Fruit fly (Drosophila melanogaster): ENCODE measurements around the gene CG32069.

Gene CG32069

DNA sequence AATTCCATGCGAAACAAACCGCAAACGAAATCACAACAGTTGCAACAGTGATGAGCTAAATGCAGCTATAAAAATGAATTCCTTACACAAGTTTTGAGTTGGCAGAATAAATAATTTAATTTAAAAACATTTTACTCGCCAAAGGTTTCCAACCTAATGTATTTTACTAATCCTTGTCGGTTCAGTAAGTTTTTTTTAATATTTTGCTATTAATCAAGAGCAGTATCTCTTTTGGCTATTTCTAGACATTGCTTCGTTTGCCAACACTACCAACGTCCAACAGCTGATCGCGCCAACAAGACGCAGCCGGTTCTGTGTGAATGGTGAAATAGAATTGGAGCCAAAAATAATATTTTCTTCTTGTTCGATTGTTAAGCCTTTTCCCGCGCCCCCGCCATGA, 2.3 kb upstream of the CG32069 start, which contains the start of the genes CG32075, CG45101 and SuUR:
CG32075 (minus strand) TSS at position 253 of the 400 bp plus-strand sequence.
CG45101 (plus strand) TSS at position 303 of the 400 bp plus-strand sequence.
SuUR (plus strand) TSS at position 303 of the 400 bp plus-strand sequence.
- no peak for TF ChIP-seq EcR (GFP tag; optimal IDR thresholded peaks at IDR 0.05)
- peak; percentile 56 for TF ChIP-seq CG34367 (tag; optimal IDR thresholded peaks at IDR 0.05)
- TF ChIP-seq Snoo (tag; optimal IDR thresholded peaks at IDR 0.05) = peak; percentile 76
- TF ChIP-seq Pif1A (GFP tag; optimal IDR thresholded peaks at IDR 0.05) = peak; percentile 78
- TF ChIP-seq Pif1B (GFP tag; optimal IDR thresholded peaks at IDR 0.05) = peak; percentile 71
- TF ChIP-seq gl (tag; optimal IDR thresholded peaks at IDR 0.05) = no peak
- no peak for TF ChIP-seq CG14655 (GFP tag; optimal IDR thresholded peaks at IDR 0.05)
- peak; percentile 83 for TF ChIP-seq CG4496 (GFP tag; IDR thresholded peaks at IDR 0.05)
- peak; percentile 52 for TF ChIP-seq CG8159 (tag; optimal IDR thresholded peaks at IDR 0.05)
- TF ChIP-seq CG8301 (tag; optimal IDR thresholded peaks at IDR 0.05) = peak; percentile 70
- TF ChIP-seq CG10348 (GFP tag; IDR thresholded peaks at IDR 0.05) = no peak
- TF ChIP-seq CG17806 (tag; optimal IDR thresholded peaks at IDR 0.05) = peak; percentile 75
- peak; percentile 78 for TF ChIP-seq CG15710 (tag; optimal IDR thresholded peaks at IDR 0.05)
- TF ChIP-seq CG12605 (GFP tag; IDR thresholded peaks at IDR 0.05) = no peak
- TF ChIP-seq fd96Ca (GFP tag; IDR thresholded peaks at IDR 0.05) = peak; percentile 52; the same call in 2 of the 3 replicates
- TF ChIP-seq Ets98B (GFP tag; IDR thresholded peaks at IDR 0.05) = peak; percentile 77
- peak; percentile 86 for TF ChIP-seq CG32121 (GFP tag; IDR thresholded peaks at IDR 0.05)
- TF ChIP-seq CG9948 (tag; optimal IDR thresholded peaks at IDR 0.05) = peak; percentile 74
- TF ChIP-seq CG13204 (GFP tag; optimal IDR thresholded peaks at IDR 0.05) = no peak
- TF ChIP-seq D1 (tag; optimal IDR thresholded peaks at IDR 0.05) = no peak
- peak; percentile 69 for TF ChIP-seq rn (GFP tag; IDR thresholded peaks at IDR 0.05)

DNA sequence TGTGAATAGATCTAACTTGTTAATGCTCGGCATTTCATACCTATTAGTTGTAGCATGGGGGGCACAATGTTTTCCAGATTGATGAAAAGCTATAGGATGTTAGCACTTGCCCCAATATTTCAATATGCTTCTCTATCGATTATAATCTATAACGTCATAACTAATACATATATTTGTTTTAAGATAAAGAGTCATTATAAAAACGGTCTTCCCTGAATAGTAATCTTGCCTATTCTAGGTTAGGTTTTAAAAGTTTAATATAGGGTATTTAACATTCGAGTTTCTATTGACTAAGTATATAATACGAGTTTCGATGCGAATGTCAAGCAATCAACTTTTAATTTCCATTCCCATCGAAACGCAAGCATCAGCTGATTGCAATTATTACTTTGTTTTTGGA, 1.2 kb downstream of the CG32069 start, which contains the start of the genes CG6321 and Blos2:
CG6321 (minus strand) TSS at position 25 of the 400 bp plus-strand sequence.
Blos2 (plus strand) TSS at position 372 of the 400 bp plus-strand sequence.
- TF ChIP-seq CG14655 (GFP tag; optimal IDR thresholded peaks at IDR 0.05) (peak; percentile 74), Pif1B (GFP tag; optimal IDR thresholded peaks at IDR 0.05) (peak; percentile 69), Snoo (tag; optimal IDR thresholded peaks at IDR 0.05) (peak; percentile 58), CG32121 (GFP tag; IDR thresholded peaks at IDR 0.05) (peak; percentile 69), CG17806 (tag; optimal IDR thresholded peaks at IDR 0.05) (peak; percentile 75), rn (GFP tag; IDR thresholded peaks at IDR 0.05) (no peak), CG13204 (GFP tag; optimal IDR thresholded peaks at IDR 0.05) (no peak), CG10348 (GFP tag; IDR thresholded peaks at IDR 0.05) (no peak), Ets98B (GFP tag; IDR thresholded peaks at IDR 0.05) (peak; percentile 73), fd96Ca (GFP tag; IDR thresholded peaks at IDR 0.05) (no peak), Pif1A (GFP tag; optimal IDR thresholded peaks at IDR 0.05) (peak; percentile 69), CG9948 (tag; optimal IDR thresholded peaks at IDR 0.05) (peak; percentile 72), CG8159 (tag; optimal IDR thresholded peaks at IDR 0.05) (peak; percentile 77), CG15710 (tag; optimal IDR thresholded peaks at IDR 0.05) (peak; percentile 70), CG8301 (tag; optimal IDR thresholded peaks at IDR 0.05) (peak; percentile 77), gl (tag; optimal IDR thresholded peaks at IDR 0.05) (peak; percentile 0), EcR (GFP tag; optimal IDR thresholded peaks at IDR 0.05) (no peak), D1 (tag; optimal IDR thresholded peaks at IDR 0.05) (no peak), CG12605 (GFP tag; IDR thresholded peaks at IDR 0.05) (peak; percentile 76), CG4496 (GFP tag; IDR thresholded peaks at IDR 0.05) (peak; percentile 70; the same call in 2 of the 3 replicates), CG34367 (tag; optimal IDR thresholded peaks at IDR 0.05) (peak; percentile 66)

DNA sequence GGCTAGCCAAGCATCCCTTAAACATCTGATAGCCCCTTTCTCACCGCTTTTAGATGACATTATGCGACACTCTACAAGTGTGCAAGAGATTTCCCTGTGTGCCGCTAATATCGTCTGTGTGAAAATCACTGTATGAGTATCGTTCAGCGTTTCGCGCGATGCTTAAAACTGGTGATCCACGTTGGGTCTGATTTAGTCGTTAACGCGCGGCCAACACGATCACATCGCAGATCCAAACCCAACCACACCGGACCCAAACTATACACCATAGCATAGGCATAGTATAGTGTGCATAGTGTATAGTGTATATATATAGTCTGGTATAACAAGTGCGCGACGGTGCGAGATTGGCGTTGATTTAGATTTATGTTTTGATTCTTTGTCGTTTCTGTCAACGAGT, 8.6 kb downstream of the CG32069 start, which contains the start of gene CG7888:
CG7888 (plus strand) TSS at position 193 of the 400 bp plus-strand sequence.
- TF ChIP-seq CG10348 (GFP tag; IDR thresholded peaks at IDR 0.05) = no peak
- no peak for TF ChIP-seq Pif1B (GFP tag; optimal IDR thresholded peaks at IDR 0.05)
- no peak for TF ChIP-seq rn (GFP tag; IDR thresholded peaks at IDR 0.05)

DNA sequence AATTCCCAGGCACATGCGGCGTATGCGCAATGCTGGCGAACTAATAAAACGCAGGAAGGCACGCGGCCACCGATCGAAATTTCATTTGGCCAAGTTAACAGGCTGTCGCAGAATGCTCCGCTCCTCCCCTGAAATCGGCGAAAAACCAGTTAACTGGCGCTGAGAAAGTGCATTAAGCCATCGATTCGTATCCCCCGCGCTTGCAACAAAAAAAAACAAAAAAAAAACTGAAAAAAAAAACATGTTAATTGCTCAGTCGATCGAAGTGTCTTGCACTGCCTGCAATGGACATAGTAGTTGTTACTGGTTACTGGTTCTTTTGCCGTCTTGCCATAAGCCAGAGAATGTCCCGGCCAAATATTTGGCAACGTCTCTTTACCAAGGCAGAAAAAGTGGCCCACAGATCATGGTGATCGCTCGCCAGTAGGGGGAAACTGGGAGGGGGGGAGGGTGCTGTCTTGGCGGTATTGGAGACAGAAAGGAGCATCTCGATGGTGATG, 9.6 kb downstream of the CG32069 start:
- TF ChIP-seq Pif1A (GFP tag; optimal IDR thresholded peaks at IDR 0.05) = peak; percentile 28
- TF ChIP-seq EcR (GFP tag; optimal IDR thresholded peaks at IDR 0.05) = no peak
- peak; percentile 62; the same call in 1 of the 2 replicates for TF ChIP-seq CG32121 (GFP tag; IDR thresholded peaks at IDR 0.05)
- no peak for TF ChIP-seq CG15710 (tag; optimal IDR thresholded peaks at IDR 0.05)
- TF ChIP-seq D1 (tag; optimal IDR thresholded peaks at IDR 0.05) = no peak
- TF ChIP-seq CG8301 (tag; optimal IDR thresholded peaks at IDR 0.05) = no peak
- TF ChIP-seq CG10348 (GFP tag; IDR thresholded peaks at IDR 0.05) = no peak
- no peak for TF ChIP-seq CG14655 (GFP tag; optimal IDR thresholded peaks at IDR 0.05)
- TF ChIP-seq CG8159 (tag; optimal IDR thresholded peaks at IDR 0.05) = no peak
- TF ChIP-seq Ets98B (GFP tag; IDR thresholded peaks at IDR 0.05) = peak; percentile 58; the same call in 1 of the 2 replicates
- no peak for TF ChIP-seq CG17806 (tag; optimal IDR thresholded peaks at IDR 0.05)
- TF ChIP-seq CG4496 (GFP tag; IDR thresholded peaks at IDR 0.05) = peak; percentile 60; the same call in 2 of the 3 replicates
- no peak for TF ChIP-seq rn (GFP tag; IDR thresholded peaks at IDR 0.05)
- 0 out of 3 replicates have a peak, but pooled peaks have one; percentile 13 for TF ChIP-seq fd96Ca (GFP tag; IDR thresholded peaks at IDR 0.05)
- no peak for TF ChIP-seq CG13204 (GFP tag; optimal IDR thresholded peaks at IDR 0.05)
- TF ChIP-seq Pif1B (GFP tag; optimal IDR thresholded peaks at IDR 0.05) = peak; percentile 15
- TF ChIP-seq CG9948 (tag; optimal IDR thresholded peaks at IDR 0.05) = no peak
- TF ChIP-seq gl (tag; optimal IDR thresholded peaks at IDR 0.05) = no peak
- no peak for TF ChIP-seq Snoo (tag; optimal IDR thresholded peaks at IDR 0.05)
- no peak for TF ChIP-seq CG34367 (tag; optimal IDR thresholded peaks at IDR 0.05)
- no peak for TF ChIP-seq CG12605 (GFP tag; IDR thresholded peaks at IDR 0.05)

DNA sequence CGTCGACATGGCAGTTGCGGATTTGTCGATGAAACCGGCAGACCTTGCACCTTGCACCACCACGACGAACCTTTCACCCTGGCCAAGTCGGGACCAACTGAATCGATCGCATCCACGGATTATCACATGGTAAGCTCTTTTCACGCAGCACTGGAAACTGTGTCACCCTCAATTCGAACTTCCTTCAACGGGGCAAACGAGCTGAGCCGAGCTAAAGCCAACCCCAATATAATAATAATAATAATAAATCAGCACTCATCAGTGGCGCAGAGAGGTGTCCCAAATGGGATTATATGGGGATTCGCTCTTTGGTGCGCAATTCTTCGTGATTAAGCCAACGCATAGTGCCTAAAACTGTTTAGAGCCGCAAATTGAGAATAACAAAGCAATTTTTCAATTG, 11.1 kb downstream of the CG32069 start, which contains the start of gene CG43693:
CG43693 (minus strand) TSS at position 101 of the 400 bp plus-strand sequence.
- TF ChIP-seq Pif1B (GFP tag; optimal IDR thresholded peaks at IDR 0.05) = no peak
- no peak for TF ChIP-seq CG8159 (tag; optimal IDR thresholded peaks at IDR 0.05)
- TF ChIP-seq EcR (GFP tag; optimal IDR thresholded peaks at IDR 0.05) = no peak
- TF ChIP-seq CG15710 (tag; optimal IDR thresholded peaks at IDR 0.05) = no peak
- TF ChIP-seq gl (tag; optimal IDR thresholded peaks at IDR 0.05) = no peak
- TF ChIP-seq CG12605 (GFP tag; IDR thresholded peaks at IDR 0.05) = no peak
- no peak for TF ChIP-seq CG34367 (tag; optimal IDR thresholded peaks at IDR 0.05)
- no peak for TF ChIP-seq CG9948 (tag; optimal IDR thresholded peaks at IDR 0.05)
